Fruit fly (Drosophila melanogaster) whole organism, adult: ENCODE data around the gene CG11122.

Experiments
- CG12768 ChIP-seq: fragments of 200-800 bp; sonication (Bioruptor generic); optimal IDR thresholded peaks from 2 replicates; lab custom pipeline; 2017; ENCODE audit warnings: missing biosample characterization, missing genetic modification characterization, mild to moderate bottlenecking, moderate library complexity, missing genetic modification reagents
- CG33017 ChIP-seq: fragments of 200-800 bp; sonication (Bioruptor generic); optimal IDR thresholded peaks from 2 replicates; lab custom pipeline; 2018; ENCODE audit warnings: missing biosample characterization, mild to moderate bottlenecking, missing genetic modification characterization, moderate library complexity
- CG5204 ChIP-seq: fragments of 200-800 bp; sonication (Bioruptor generic); optimal IDR thresholded peaks from 2 replicates; lab custom pipeline; 2016; ENCODE audit warnings: missing biosample characterization, missing genetic modification characterization
- Crg-1 ChIP-seq: fragments of 200-800 bp; sonication (Bioruptor generic); optimal IDR thresholded peaks from 2 replicates; lab custom pipeline; 2016; ENCODE audit warnings: missing biosample characterization, missing genetic modification characterization
- Hr96 ChIP-seq: fragments of 200-800 bp; sonication (Bioruptor generic); optimal IDR thresholded peaks from 2 replicates; lab custom pipeline; 2016; ENCODE audit warnings: missing biosample characterization, missing genetic modification characterization
- bab1 ChIP-seq: fragments of 200-800 bp; sonication (Bioruptor generic); optimal IDR thresholded peaks from 3 replicates; lab custom pipeline; 2019; ENCODE audit warnings: missing biosample characterization, mild to moderate bottlenecking, missing genetic modification characterization, moderate library complexity
- cnc ChIP-seq, 2 experiments: fragments of >200 bp; optimal IDR thresholded peaks; 2 replicates each; lab custom pipeline; 2017
- pad ChIP-seq: fragments of 200-800 bp; sonication (Bioruptor generic); optimal IDR thresholded peaks from 3 replicates; lab custom pipeline; 2017; ENCODE audit warnings: missing biosample characterization, missing genetic modification characterization, mild to moderate bottlenecking, moderate library complexity, missing genetic modification reagents
- tj ChIP-seq: fragments of 200-800 bp; sonication (Bioruptor generic); optimal IDR thresholded peaks from 3 replicates; lab custom pipeline; 2017; ENCODE audit warnings: missing biosample characterization, mild to moderate bottlenecking, missing genetic modification characterization, moderate library complexity
- toe ChIP-seq: fragments of 200-800 bp; sonication (Bioruptor generic); optimal IDR thresholded peaks from 2 replicates; lab custom pipeline; 2016; ENCODE audit warnings: missing biosample characterization, missing genetic modification characterization

dm6 chrX:11109670-11110069 lies 14.9 kb downstream of the CG11122 start:
- no peak for TF ChIP-seq toe (GFP tag; lab: Kevin White, UChicago)
- no peak for TF ChIP-seq bab1
- TF ChIP-seq tj (GFP tag; lab: Kevin White, UChicago), result no peak
- no peak for TF ChIP-seq pad (GFP tag; lab: Kevin White, UChicago)
- no peak for TF ChIP-seq CG12768 (GFP tag; lab: Kevin White, UChicago)
- no peak for TF ChIP-seq CG33017 (tag; lab: Kevin White, UChicago)
- TF ChIP-seq Hr96 (GFP tag; lab: Kevin White, UChicago), result no peak
- no peak for TF ChIP-seq cnc (optimal IDR thresholded peaks at IDR 0.05; lab: Kevin White, UChicago)
- no peak for TF ChIP-seq CG5204 (GFP tag; lab: Kevin White, UChicago)
- TF ChIP-seq Crg-1 (GFP tag; lab: Kevin White, UChicago), result no peak
